Worm (Caenorhabditis elegans) whole organism, early embryonic: ENCODE results near the gene Y67D8C.22.

Experiments
- aly-1 ChIP-seq: sonication (generic microtip); optimal IDR thresholded peaks from 2 replicates; lab custom pipeline; 2016; ENCODE audit warnings: missing genetic modification characterization, missing compliant biosample characterization
- ama-1 ChIP-seq: fragments of 150-350 bp; optimal IDR thresholded peaks from 2 replicates; lab custom pipeline; 2014
- ceh-13 ChIP-seq: fragments of 200-800 bp; sonication (Bioruptor generic); optimal IDR thresholded peaks from 2 replicates; lab custom pipeline; 2018; ENCODE audit warnings: mild to moderate bottlenecking, missing genetic modification characterization, missing compliant biosample characterization
- ceh-36 ChIP-seq: sonication (generic microtip); optimal IDR thresholded peaks from 2 replicates; lab custom pipeline; 2016; ENCODE audit warnings: missing genetic modification characterization, inconsistent platforms, missing compliant biosample characterization
- flt-1 ChIP-seq: fragments of 200-800 bp; sonication (Bioruptor generic); IDR thresholded peaks from 2 replicates; pipeline ENCODE4 v1.3.6; 2022; ENCODE audit warnings: missing genetic modification characterization, missing compliant biosample characterization
- hmbx-1 ChIP-seq: sonication (generic microtip); optimal IDR thresholded peaks from 2 replicates; lab custom pipeline; 2016; ENCODE audit warnings: mild to moderate bottlenecking, missing genetic modification characterization, missing compliant biosample characterization
- pes-1 ChIP-seq: fragments of 200-800 bp; sonication (Bioruptor generic); IDR thresholded peaks from 2 replicates; pipeline ENCODE4 v1.3.6; 2022; ENCODE audit warnings: missing genetic modification reagents, missing genetic modification characterization, missing compliant biosample characterization
- tra-4 ChIP-seq: sonication (generic microtip); optimal IDR thresholded peaks from 2 replicates; lab custom pipeline; 2017; ENCODE audit warnings: missing genetic modification characterization, missing compliant biosample characterization

DNA sequence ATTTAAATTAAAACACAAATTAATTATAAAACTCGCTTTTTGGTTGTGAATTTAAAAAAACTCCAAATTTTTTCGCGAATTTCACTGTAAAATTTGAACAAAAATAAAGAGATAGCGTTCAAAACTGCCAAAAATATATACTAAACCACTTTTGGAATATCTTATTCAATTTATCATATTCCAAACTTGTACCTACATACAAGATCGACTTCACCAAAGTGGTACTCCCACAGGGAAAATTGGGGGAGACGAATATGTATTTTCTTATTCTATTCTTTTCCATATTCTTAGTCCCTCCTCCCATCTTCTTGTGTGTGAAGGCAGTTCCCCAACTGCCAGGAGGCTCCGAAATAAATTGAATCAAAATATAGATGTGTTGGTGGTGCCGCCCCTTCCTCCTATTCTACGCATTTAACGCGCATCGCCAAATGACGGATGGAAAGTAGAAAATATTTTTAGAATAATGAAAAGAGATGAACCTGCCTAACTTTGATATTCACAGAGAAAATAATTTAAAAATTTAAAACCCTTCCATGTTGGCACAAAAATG lies 20.0 kb upstream of the Y67D8C.22 start:
- TF ChIP-seq tra-4 (tag; lab: Kevin White, UChicago), result no peak
- TF ChIP-seq pes-1 (GFP tag; lab: Robert Waterston, UW), result no peak
- TF ChIP-seq ama-1, result no peak
- no peak for TF ChIP-seq aly-1 (tag; lab: Kevin White, UChicago)
- no peak for TF ChIP-seq hmbx-1 (tag; lab: Kevin White, UChicago)
- TF ChIP-seq ceh-13 (GFP tag; lab: Kevin White, UChicago), result no peak
- no peak for TF ChIP-seq ceh-36 (tag; lab: Kevin White, UChicago)
- TF ChIP-seq flt-1 (GFP tag; lab: Robert Waterston, UW), result no peak
